Fruit fly (Drosophila melanogaster): ENCODE measurements around the gene mei-P26.

mei-P26 gene

dm6 chrX:9163645-9164509 is 822 bp downstream of the mei-P26 start:
- TF ChIP-seq CG8478 (optimal IDR thresholded peaks at IDR 0.05), result no peak
- TF ChIP-seq CTCF (optimal IDR thresholded peaks at IDR 0.05), result no peak

- TF ChIP-seq CTCF (optimal IDR thresholded peaks at IDR 0.05) (no peak), CG8478 (optimal IDR thresholded peaks at IDR 0.05) (no peak)
Observed at dm6 chrX:9164510-9165506, 1.8 kb downstream of the mei-P26 start.

dm6 chrX:9168273-9168672 is 5.2 kb downstream of the mei-P26 start:
- TF ChIP-seq CTCF (optimal IDR thresholded peaks at IDR 0.05) (no peak), CG8478 (optimal IDR thresholded peaks at IDR 0.05) (no peak)

- TF ChIP-seq CTCF (optimal IDR thresholded peaks at IDR 0.05) (no peak), CG8478 (optimal IDR thresholded peaks at IDR 0.05) (no peak)
Observed at dm6 chrX:9187429-9187828, 24.4 kb downstream of the mei-P26 start.

- TF ChIP-seq CTCF (optimal IDR thresholded peaks at IDR 0.05) (no peak), CG8478 (optimal IDR thresholded peaks at IDR 0.05) (no peak)
Observed at dm6 chrX:9190555-9191184, 27.6 kb downstream of the mei-P26 start, which contains the start of gene CG12115. CG12115 (minus strand) TSS chrX:9190605.

dm6 chrX:9191357-9191756 is 28.3 kb downstream of the mei-P26 start, which contains the start of gene CG12057:
CG12057 (plus strand) TSS chrX:9191657.
- TF ChIP-seq CTCF (optimal IDR thresholded peaks at IDR 0.05), result no peak
- no peak for TF ChIP-seq CG8478 (optimal IDR thresholded peaks at IDR 0.05)

- no peak for TF ChIP-seq CG8478 (optimal IDR thresholded peaks at IDR 0.05)
- no peak for TF ChIP-seq CTCF (optimal IDR thresholded peaks at IDR 0.05)
Observed at dm6 chrX:9192429-9192828, 29.4 kb downstream of the mei-P26 start, which contains the start of gene CG12056. CG12056 (plus strand) TSS chrX:9192669.

- TF ChIP-seq CG8478 (optimal IDR thresholded peaks at IDR 0.05) (no peak), CTCF (optimal IDR thresholded peaks at IDR 0.05) (no peak)
Observed at dm6 chrX:9193604-9194003, 30.5 kb downstream of the mei-P26 start, which contains the start of gene CG12106. CG12106 (plus strand) TSS chrX:9193898.

dm6 chrX:9195311-9195710 is 32.3 kb downstream of the mei-P26 start:
- TF ChIP-seq CG8478 (optimal IDR thresholded peaks at IDR 0.05), result no peak
- no peak for TF ChIP-seq CTCF (optimal IDR thresholded peaks at IDR 0.05)

dm6 chrX:9196362-9196761 is 33.3 kb downstream of the mei-P26 start, which contains the start of gene CG12118:
CG12118 (minus strand) TSS chrX:9196414.
- TF ChIP-seq CG8478 (optimal IDR thresholded peaks at IDR 0.05) (no peak), CTCF (optimal IDR thresholded peaks at IDR 0.05) (no peak)

- TF ChIP-seq CTCF (optimal IDR thresholded peaks at IDR 0.05), result no peak
- no peak for TF ChIP-seq CG8478 (optimal IDR thresholded peaks at IDR 0.05)
Observed at dm6 chrX:9200234-9200633, 37.2 kb downstream of the mei-P26 start.

- no peak for TF ChIP-seq CTCF (optimal IDR thresholded peaks at IDR 0.05)
- no peak for TF ChIP-seq CG8478 (optimal IDR thresholded peaks at IDR 0.05)
Observed at dm6 chrX:9201080-9201479, 38.0 kb downstream of the mei-P26 start.

- TF ChIP-seq CG8478 (optimal IDR thresholded peaks at IDR 0.05), result no peak
- no peak for TF ChIP-seq CTCF (optimal IDR thresholded peaks at IDR 0.05)
Observed at dm6 chrX:9201866-9202681, 39.0 kb downstream of the mei-P26 start.

- no peak for TF ChIP-seq CTCF (optimal IDR thresholded peaks at IDR 0.05)
- TF ChIP-seq CG8478 (optimal IDR thresholded peaks at IDR 0.05), result no peak
Observed at dm6 chrX:9210787-9211186, 47.7 kb downstream of the mei-P26 start, which contains the start of gene SmydA-9. SmydA-9 (minus strand) TSS chrX:9210887.
